Worm (Caenorhabditis elegans): ENCODE results near the gene aakg-3.

DNA sequence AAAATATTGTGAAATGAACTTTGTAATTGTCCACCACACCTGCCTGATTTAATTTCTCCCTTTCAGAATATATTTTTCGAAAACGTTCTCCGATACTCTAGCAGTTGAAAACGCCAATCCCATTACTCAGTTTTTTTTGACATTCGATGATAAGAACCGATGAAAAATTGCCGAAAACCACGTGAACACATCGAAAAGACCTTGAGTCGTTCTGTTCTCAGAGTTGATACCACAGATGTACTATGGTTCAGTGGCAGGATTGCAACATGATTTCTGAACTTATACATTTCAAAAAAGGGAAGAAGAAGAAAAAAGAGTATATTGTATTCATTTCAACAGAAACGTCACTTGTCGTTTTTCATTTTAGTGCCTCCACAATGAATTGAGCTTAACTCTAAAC is 43.7 kb downstream of the aakg-3 start:
- TF ChIP-seq lin-11 (tag; optimal IDR thresholded peaks at IDR 0.05) (no peak), fkh-10 (GFP tag; optimal IDR thresholded peaks at IDR 0.05) (no peak), ama-1 (optimal IDR thresholded peaks at IDR 0.05) (no peak), rnt-1 (tag; optimal IDR thresholded peaks at IDR 0.05) (no peak), sox-4 (tag; optimal IDR thresholded peaks at IDR 0.05) (no peak), ceh-2 (tag; optimal IDR thresholded peaks at IDR 0.05) (no peak), nhr-11 (tag; optimal IDR thresholded peaks at IDR 0.05) (no peak)
